Worm (Caenorhabditis elegans) whole organism, L4 larva: ENCODE data around the gene C03B1.6.

Experiments
- R02D3.7 ChIP-seq: fragments of 150-350 bp; sonication (generic microtip); optimal IDR thresholded peaks from 3 replicates; lab custom pipeline; 2014; ENCODE audit warnings: missing biosample characterization, missing genetic modification characterization
- ceh-82 ChIP-seq: sonication (generic microtip); optimal IDR thresholded peaks from 2 replicates; lab custom pipeline; 2017; ENCODE audit warnings: missing biosample characterization, missing genetic modification characterization
- mdt-29 ChIP-seq: fragments of 200-800 bp; sonication (Bioruptor generic); IDR thresholded peaks from 2 replicates; pipeline ENCODE4 v1.3.6; 2022; ENCODE audit warnings: missing genetic modification reagents, missing genetic modification characterization, missing compliant biosample characterization
- nhr-77 ChIP-seq: fragments of 150-350 bp; optimal IDR thresholded peaks from 2 replicates; lab custom pipeline; 2014; ENCODE audit warnings: missing biosample characterization, missing genetic modification characterization

- TF ChIP-seq ceh-82 (tag; lab: Kevin White, UChicago) = no peak
- no peak for TF ChIP-seq R02D3.7 (tag; lab: Kevin White, UChicago)
- no peak for TF ChIP-seq nhr-77 (tag; lab: Kevin White, UChicago)
- TF ChIP-seq mdt-29 (GFP tag; lab: Robert Waterston, UW) = no peak
These were observed 49.3 kb downstream of the C03B1.6 start for ce11 chrX:6399450-6399849.
